Fruit fly (Drosophila melanogaster) whole organism, wandering third instar larva: ENCODE results near the gene fzo.

Source experiments
- lola ChIP-seq: fragments of >200 bp; optimal IDR thresholded peaks from 2 replicates; lab custom pipeline; 2017; ENCODE audit warnings: missing biosample characterization, missing genetic modification characterization
- sage ChIP-seq: fragments of 200-800 bp; sonication (Bioruptor generic); optimal IDR thresholded peaks from 2 replicates; lab custom pipeline; 2016; ENCODE audit warnings: missing biosample characterization, mild to moderate bottlenecking, missing genetic modification characterization
- usp ChIP-seq: fragments of >200 bp; optimal IDR thresholded peaks from 2 replicates; lab custom pipeline; 2017; ENCODE audit warnings: missing biosample characterization, missing genetic modification characterization

DNA sequence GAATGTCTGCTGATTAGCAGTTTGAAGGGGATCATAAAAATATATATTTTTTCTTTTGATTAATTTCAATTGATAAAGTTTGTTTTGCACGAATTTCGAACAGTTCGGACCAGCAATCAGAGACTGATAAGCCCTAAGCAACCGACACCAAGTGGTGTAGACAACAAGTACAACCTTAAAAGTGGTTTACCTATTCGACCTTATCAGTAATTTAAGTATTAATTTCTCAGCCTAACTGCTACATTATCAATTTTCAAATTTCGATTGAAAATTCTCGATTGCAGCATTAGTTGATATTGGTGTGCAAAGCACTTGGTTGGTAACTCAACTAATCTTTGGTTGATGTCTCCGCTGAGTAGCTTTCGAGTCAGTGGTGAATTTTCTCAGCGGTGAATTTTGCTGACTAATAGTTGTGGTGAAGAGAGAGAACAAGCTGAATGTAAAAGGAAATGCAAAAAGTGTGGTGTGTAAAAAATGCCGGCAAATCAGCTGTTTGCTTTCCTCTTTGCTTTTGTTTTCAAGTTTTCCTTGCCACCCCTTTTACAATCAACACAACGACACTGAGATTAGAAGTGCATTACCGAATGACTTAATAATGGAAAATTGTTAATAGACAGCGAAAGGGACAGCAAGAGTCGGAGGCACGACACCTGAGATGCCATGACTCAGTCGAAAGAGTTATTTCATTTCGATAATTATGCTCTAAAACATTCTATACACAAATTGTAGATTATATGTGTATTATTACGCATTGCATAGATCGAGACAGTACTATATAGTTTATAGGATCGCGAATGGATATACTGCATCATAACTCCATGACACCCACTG is 11.0 kb upstream of the fzo start:
- no peak for TF ChIP-seq usp (GFP tag; lab: Kevin White, UChicago)
- no peak for TF ChIP-seq sage
- no peak for TF ChIP-seq lola
